Fruit fly (Drosophila melanogaster) whole organism, embryonic: Measurements from ENCODE around the gene H.
A peak's percentile ranks its signal among the peaks of the same experiment; 100 is the strongest.

Experiments
- Bteb2 ChIP-seq: fragments of 200-800 bp; sonication (Bioruptor generic); optimal IDR thresholded peaks from 2 replicates; lab custom pipeline; 2016; ENCODE audit warnings: missing biosample characterization, missing genetic modification characterization
- CG11560 ChIP-seq: fragments of 200-800 bp; sonication (Bioruptor generic); IDR thresholded peaks from 3 replicates; pipeline ENCODE4 v1.3.6; 2022; ENCODE audit warnings: missing biosample characterization, missing genetic modification characterization
- CG11696 ChIP-seq: fragments of 200-800 bp; sonication (Bioruptor generic); IDR thresholded peaks from 2 replicates; pipeline ENCODE4 v1.3.6; 2022; ENCODE audit warnings: missing biosample characterization, missing genetic modification characterization
- CG12659 ChIP-seq: fragments of 200-800 bp; sonication (Bioruptor generic); optimal IDR thresholded peaks from 3 replicates; lab custom pipeline; 2017; ENCODE audit warnings: mild to moderate bottlenecking, missing biosample characterization, missing genetic modification reagents, missing genetic modification characterization
- CG14667 ChIP-seq: fragments of 200-800 bp; sonication (Bioruptor generic); IDR thresholded peaks from 2 replicates; pipeline ENCODE4 v1.3.6; 2022; ENCODE audit warnings: missing biosample characterization, missing genetic modification characterization
- CG14710 ChIP-seq: fragments of 200-800 bp; sonication (Bioruptor generic); optimal IDR thresholded peaks from 3 replicates; lab custom pipeline; 2019; ENCODE audit warnings: missing biosample characterization, mild to moderate bottlenecking, missing genetic modification characterization, moderate library complexity
- CG15696 ChIP-seq: fragments of 200-800 bp; sonication (Bioruptor generic); optimal IDR thresholded peaks from 2 replicates; lab custom pipeline; 2019; ENCODE audit warnings: missing biosample characterization, mild to moderate bottlenecking, missing genetic modification characterization, moderate library complexity
- CG17186 ChIP-seq: fragments of 200-800 bp; sonication (Bioruptor generic); optimal IDR thresholded peaks from 3 replicates; lab custom pipeline; 2017; ENCODE audit warnings: missing biosample characterization, missing genetic modification reagents, missing genetic modification characterization
- CG17359 ChIP-seq: fragments of 200-800 bp; sonication (Bioruptor generic); optimal IDR thresholded peaks from 3 replicates; lab custom pipeline; 2018; ENCODE audit warnings: missing biosample characterization, mild to moderate bottlenecking, missing genetic modification characterization, moderate library complexity
- CG17912 ChIP-seq: fragments of 200-800 bp; sonication (Bioruptor generic); optimal IDR thresholded peaks from 2 replicates; lab custom pipeline; 2018; ENCODE audit warnings: missing biosample characterization, mild to moderate bottlenecking, missing genetic modification characterization
- CG2889 ChIP-seq: fragments of 200-800 bp; sonication (Bioruptor generic); IDR thresholded peaks from 3 replicates; pipeline ENCODE4 v1.3.6; 2022; ENCODE audit warnings: missing biosample characterization, missing genetic modification characterization
- CG7786 ChIP-seq: fragments of 200-800 bp; sonication (Bioruptor generic); optimal IDR thresholded peaks from 2 replicates; lab custom pipeline; 2016; ENCODE audit warnings: missing biosample characterization, missing genetic modification characterization
- CG7963 ChIP-seq: fragments of 200-800 bp; sonication (Bioruptor generic); IDR thresholded peaks from 3 replicates; pipeline ENCODE4 v1.3.6; 2022; ENCODE audit warnings: missing biosample characterization, missing genetic modification characterization; ENCODE audit not compliant: partially characterized antibody
- CG9797 ChIP-seq: fragments of 200-800 bp; sonication (Bioruptor generic); optimal IDR thresholded peaks from 3 replicates; lab custom pipeline; 2018; ENCODE audit warnings: missing biosample characterization, mild to moderate bottlenecking, missing genetic modification characterization
- Dll ChIP-seq: fragments of 200-800 bp; sonication (Bioruptor generic); IDR thresholded peaks from 4 replicates; pipeline ENCODE4 v1.3.6; 2022; ENCODE audit warnings: missing biosample characterization, missing genetic modification characterization; ENCODE audit not compliant: partially characterized antibody
- Drgx ChIP-seq: fragments of 200-800 bp; sonication (Bioruptor generic); IDR thresholded peaks from 2 replicates; pipeline ENCODE4 v1.3.6; 2022; ENCODE audit warnings: missing biosample characterization, missing genetic modification characterization
- Ets65A ChIP-seq: fragments of 200-800 bp; sonication (Bioruptor generic); peaks from one replicate; lab custom pipeline; 2016; ENCODE audit warnings: missing biosample characterization, missing genetic modification characterization
- HHEX ChIP-seq: fragments of 200-800 bp; sonication (Bioruptor generic); optimal IDR thresholded peaks from 3 replicates; lab custom pipeline; 2017; ENCODE audit warnings: missing biosample characterization, mild to moderate bottlenecking, missing genetic modification characterization, missing genetic modification reagents
- Hmr ChIP-seq: fragments of 200-800 bp; sonication (Bioruptor generic); optimal IDR thresholded peaks from 3 replicates; lab custom pipeline; 2017; ENCODE audit warnings: mild to moderate bottlenecking, missing biosample characterization, missing genetic modification reagents, missing genetic modification characterization
- MBD-R2 ChIP-seq: fragments of 200-800 bp; sonication (Bioruptor generic); IDR thresholded peaks from 2 replicates; pipeline ENCODE4 v1.3.6; 2022; ENCODE audit warnings: missing biosample characterization, missing genetic modification characterization
- Med ChIP-seq: fragments of 200-800 bp; sonication (Bioruptor generic); peaks from one replicate; lab custom pipeline; 2016; ENCODE audit warnings: missing biosample characterization, missing genetic modification characterization, mild to moderate bottlenecking, inconsistent platforms, moderate library complexity
- NFAT ChIP-seq: fragments of 200-800 bp; sonication (Bioruptor generic); IDR thresholded peaks from 2 replicates; pipeline ENCODE4 v1.3.6; 2022; ENCODE audit warnings: missing biosample characterization, missing genetic modification characterization
- Opbp ChIP-seq: fragments of 200-800 bp; sonication (Bioruptor generic); IDR thresholded peaks from 3 replicates; pipeline ENCODE4 v1.3.6; 2022; ENCODE audit warnings: missing biosample characterization, missing genetic modification characterization; ENCODE audit not compliant: partially characterized antibody
- Sin3A ChIP-seq: fragments of >200 bp; optimal IDR thresholded peaks from 2 replicates; lab custom pipeline; 2018
- amos ChIP-seq: fragments of 200-800 bp; sonication (Bioruptor generic); IDR thresholded peaks from 2 replicates; pipeline ENCODE4 v1.3.6; 2022; ENCODE audit warnings: missing biosample characterization, missing genetic modification characterization; ENCODE audit not compliant: partially characterized antibody
- ato ChIP-seq: fragments of 200-800 bp; sonication (Bioruptor generic); IDR thresholded peaks from 2 replicates; pipeline ENCODE4 v1.3.6; 2022; ENCODE audit warnings: missing biosample characterization, missing genetic modification characterization; ENCODE audit not compliant: partially characterized antibody
- bbx ChIP-seq: fragments of 200-800 bp; sonication (Bioruptor generic); IDR thresholded peaks from 2 replicates; pipeline ENCODE4 v1.3.6; 2022; ENCODE audit warnings: missing biosample characterization, missing genetic modification characterization; ENCODE audit not compliant: partially characterized antibody
- caup ChIP-seq: fragments of 200-800 bp; sonication (Bioruptor generic); optimal IDR thresholded peaks from 3 replicates; lab custom pipeline; 2017; ENCODE audit warnings: missing biosample characterization, mild to moderate bottlenecking, missing genetic modification characterization, moderate library complexity; ENCODE audit not compliant: severe bottlenecking
- chinmo ChIP-seq: fragments of 200-800 bp; sonication (Bioruptor generic); IDR thresholded peaks from 4 replicates; pipeline ENCODE4 v1.3.6; 2022; ENCODE audit warnings: missing biosample characterization, missing genetic modification characterization; ENCODE audit not compliant: partially characterized antibody
- gfzf ChIP-seq: fragments of 200-800 bp; sonication (Bioruptor generic); optimal IDR thresholded peaks from 2 replicates; lab custom pipeline; 2016; ENCODE audit warnings: missing biosample characterization, mild to moderate bottlenecking, missing genetic modification characterization, moderate library complexity
- gsb-n ChIP-seq: fragments of 200-800 bp; sonication (Bioruptor generic); optimal IDR thresholded peaks from 3 replicates; lab custom pipeline; 2018; ENCODE audit warnings: missing biosample characterization, mild to moderate bottlenecking, missing genetic modification characterization
- gt ChIP-seq: fragments of 200-800 bp; sonication (Bioruptor generic); IDR thresholded peaks from 2 replicates; pipeline ENCODE4 v1.3.6; 2022; ENCODE audit warnings: missing biosample characterization, missing genetic modification characterization
- hb ChIP-seq: fragments of 200-800 bp; sonication (Bioruptor generic); IDR thresholded peaks from 3 replicates; pipeline ENCODE4 v1.3.6; 2022; ENCODE audit warnings: missing biosample characterization, missing genetic modification characterization; ENCODE audit not compliant: partially characterized antibody
- knrl ChIP-seq: fragments of 200-800 bp; sonication (Bioruptor generic); IDR thresholded peaks from 3 replicates; pipeline ENCODE4 v1.3.6; 2022; ENCODE audit warnings: missing biosample characterization, missing genetic modification characterization; ENCODE audit not compliant: partially characterized antibody
- lola ChIP-seq, 3 experiments: fragments of >200 bp in 2 of 3; fragments of 200-800 bp in 1 of 3; sonication (Bioruptor generic) in 1 of 3; optimal IDR thresholded peaks; 2 replicates each; lab custom pipeline; 2017 to 2019; ENCODE audit warnings: missing biosample characterization in 3 of 3, missing genetic modification characterization in 3 of 3, mild to moderate bottlenecking in 1 of 3, moderate library complexity in 1 of 3
- mld ChIP-seq: fragments of 200-800 bp; sonication (Bioruptor generic); IDR thresholded peaks from 3 replicates; pipeline ENCODE4 v1.3.6; 2022; ENCODE audit warnings: missing biosample characterization, missing genetic modification characterization; ENCODE audit not compliant: partially characterized antibody
- nerfin-2 ChIP-seq: fragments of 200-800 bp; sonication (Bioruptor generic); IDR thresholded peaks from 2 replicates; pipeline ENCODE4 v1.3.6; 2022; ENCODE audit warnings: missing biosample characterization, missing genetic modification characterization; ENCODE audit not compliant: partially characterized antibody
- pzg ChIP-seq: fragments of 200-800 bp; sonication (Bioruptor generic); optimal IDR thresholded peaks from 3 replicates; lab custom pipeline; 2018; ENCODE audit warnings: missing biosample characterization, mild to moderate bottlenecking, missing genetic modification characterization, moderate library complexity
- sens ChIP-seq: fragments of 200-800 bp; sonication (Bioruptor generic); peaks from one replicate; lab custom pipeline; 2016; ENCODE audit warnings: missing biosample characterization, missing genetic modification characterization
- slbo ChIP-seq: fragments of 200-800 bp; sonication (Bioruptor generic); IDR thresholded peaks from 2 replicates; pipeline ENCODE4 v1.3.6; 2022; ENCODE audit warnings: missing biosample characterization, missing genetic modification characterization
- sna ChIP-seq: fragments of 200-800 bp; sonication (Bioruptor generic); IDR thresholded peaks from 2 replicates; pipeline ENCODE4 v1.3.6; 2022; ENCODE audit warnings: missing biosample characterization, missing genetic modification characterization; ENCODE audit not compliant: partially characterized antibody
- tap ChIP-seq: fragments of 200-800 bp; optimal IDR thresholded peaks from 3 replicates; lab custom pipeline; 2019; ENCODE audit warnings: missing biosample characterization, mild to moderate bottlenecking, missing genetic modification characterization, moderate library complexity
- tna ChIP-seq: fragments of 200-800 bp; sonication (Bioruptor generic); IDR thresholded peaks from 2 replicates; pipeline ENCODE4 v1.3.6; 2022; ENCODE audit warnings: missing biosample characterization, missing genetic modification characterization; ENCODE audit not compliant: partially characterized antibody
- unpg ChIP-seq: fragments of 200-800 bp; sonication (Bioruptor generic); optimal IDR thresholded peaks from 3 replicates; lab custom pipeline; 2018; ENCODE audit warnings: missing biosample characterization, mild to moderate bottlenecking, missing genetic modification characterization, moderate library complexity
- zen2 ChIP-seq: fragments of 200-800 bp; sonication (Bioruptor generic); IDR thresholded peaks from 3 replicates; pipeline ENCODE4 v1.3.6; 2022; ENCODE audit warnings: missing biosample characterization, missing genetic modification characterization; ENCODE audit not compliant: partially characterized antibody

Gene H

DNA sequence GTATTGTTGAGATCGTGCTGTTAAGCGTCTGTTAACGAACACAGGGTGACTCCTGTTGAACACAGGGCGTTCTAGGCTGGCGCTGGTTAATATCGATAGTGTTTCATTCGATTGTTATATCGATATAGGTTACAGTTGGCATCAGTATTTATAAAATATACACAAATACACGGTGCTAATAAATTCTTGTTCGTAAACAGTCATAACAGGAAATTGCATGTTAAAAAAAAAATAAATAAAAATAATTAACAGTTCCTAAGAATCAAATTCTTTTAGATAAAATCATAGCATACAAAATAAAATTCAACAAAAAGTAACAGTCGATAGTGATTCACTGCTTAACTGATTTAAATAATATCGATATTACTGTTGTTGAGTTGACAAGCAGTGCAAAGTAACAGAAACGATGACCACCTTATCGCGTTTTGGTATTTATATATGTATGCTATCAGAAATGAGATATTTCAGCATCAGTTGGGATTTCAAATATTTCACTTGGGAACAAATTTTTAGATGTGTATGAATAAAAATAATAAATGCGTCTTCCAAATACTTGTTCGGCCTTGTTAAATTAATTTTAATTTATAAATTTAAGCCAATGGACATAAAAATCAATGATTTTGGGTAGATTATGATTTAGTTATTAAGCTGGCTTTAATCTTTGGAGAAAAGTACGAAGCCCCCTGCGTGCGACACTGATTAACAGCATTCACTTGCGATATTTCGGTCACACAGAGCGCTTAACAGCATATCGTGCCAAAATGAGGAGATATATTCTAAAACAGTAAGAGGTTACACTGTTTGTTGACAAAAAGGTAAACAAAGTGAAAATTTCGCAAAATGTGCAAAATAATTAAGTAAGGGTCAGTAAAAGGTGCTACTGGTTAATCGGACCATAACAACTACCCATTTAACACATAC is 13.2 kb downstream of the H start, which contains the start of the genes Pi3K92E and Lrrk:
Pi3K92E (minus strand) TSS at position 59 of the 921 bp plus-strand sequence.
Lrrk (plus strand) TSS at position 807 of the 921 bp plus-strand sequence.
- TF ChIP-seq sna (GFP tag; lab: Robert Waterston, UW) (peak; percentile 88), hb (GFP tag; lab: Robert Waterston, UW) (peak; percentile 90), MBD-R2 (GFP tag; lab: Robert Waterston, UW) (0 out of 2 replicates have a peak, but pooled peaks have one; percentile 5), CG15696 (tag; lab: Kevin White, UChicago) (peak; percentile 25), ato (GFP tag; lab: Robert Waterston, UW) (peak; percentile 57; the same call in 1 of the 2 replicates), Drgx (GFP tag; lab: Robert Waterston, UW) (no peak), gsb-n (tag; lab: Kevin White, UChicago) (no peak), sens (GFP tag; lab: Kevin White, UChicago) (peak; percentile 57), CG17912 (GFP tag; lab: Kevin White, UChicago) (peak; percentile 53), CG11696 (0 out of 2 replicates have a peak, but pooled peaks have one; percentile 16), CG17359 (tag; lab: Kevin White, UChicago) (peak; percentile 21), Med (GFP tag; lab: Kevin White, UChicago) (peak; percentile 88), tna (GFP tag; lab: Robert Waterston, UW) (peak; percentile 55; the same call in 1 of the 2 replicates), slbo (peak; percentile 47; the same call in 1 of the 2 replicates), tap (tag; lab: Kevin White, UChicago) (no peak), CG2889 (GFP tag; lab: Robert Waterston, UW) (no peak), Bteb2 (no peak), gfzf (GFP tag; lab: Kevin White, UChicago) (peak; percentile 75), CG14667 (GFP tag; lab: Robert Waterston, UW) (no peak), amos (GFP tag; lab: Robert Waterston, UW) (peak; percentile 84), NFAT (GFP tag; lab: Robert Waterston, UW) (peak; percentile 40; the same call in 1 of the 2 replicates), CG11560 (tag; lab: Robert Waterston, UW) (peak; percentile 88), Hmr (GFP tag; lab: Kevin White, UChicago) (no peak), caup (GFP tag; lab: Kevin White, UChicago) (peak; percentile 25), CG17186 (peak; percentile 75), CG14710 (peak; percentile 29), HHEX (GFP tag; lab: Kevin White, UChicago) (peak; percentile 1), lola (GFP tag; optimal IDR thresholded peaks at IDR 0.05; lab: Kevin White, UChicago) (no peak), CG12659 (GFP tag; lab: Kevin White, UChicago) (peak; percentile 5), Sin3A (lab: Kevin White, UChicago) (peak; percentile 35), nerfin-2 (GFP tag; lab: Robert Waterston, UW) (peak; percentile 83), CG7786 (no peak), zen2 (peak; percentile 78; the same call in 2 of the 3 replicates), Dll (peak; percentile 93), chinmo (GFP tag; lab: Robert Waterston, UW) (peak; percentile 77; the same call in 2 of the 4 replicates), mld (GFP tag; lab: Robert Waterston, UW) (peak; percentile 83; the same call in 2 of the 3 replicates), gt (GFP tag; lab: Robert Waterston, UW) (no peak), Ets65A (GFP tag; lab: Kevin White, UChicago) (peak; percentile 93), Opbp (GFP tag; lab: Robert Waterston, UW) (peak; percentile 86), knrl (peak; percentile 89), bbx (GFP tag; lab: Robert Waterston, UW) (peak; percentile 77), CG9797 (GFP tag; lab: Kevin White, UChicago) (peak; percentile 51), unpg (no peak), pzg (peak; percentile 53), CG7963 (peak; percentile 80)
